Worm (Caenorhabditis elegans) whole organism, L1 larva: ENCODE data around the gene cox-5A.

Experiments
- blmp-1 ChIP-seq: fragments of 150-350 bp; optimal IDR thresholded peaks from 2 replicates; lab custom pipeline; 2014; ENCODE audit warnings: missing biosample characterization, missing genetic modification characterization
- hpl-2 ChIP-seq: fragments of 150-350 bp; optimal IDR thresholded peaks from 2 replicates; lab custom pipeline; 2014; ENCODE audit warnings: missing biosample characterization, missing genetic modification reagents, missing genetic modification characterization
- mep-1 ChIP-seq: fragments of 150-350 bp; optimal IDR thresholded peaks from 2 replicates; lab custom pipeline; 2014; ENCODE audit warnings: missing biosample characterization, missing genetic modification characterization
- nhr-11 ChIP-seq: fragments of 150-350 bp; optimal IDR thresholded peaks from 2 replicates; lab custom pipeline; 2014; ENCODE audit warnings: missing biosample characterization, missing genetic modification characterization

ce11 chrIII:12891580-12891979 is 13.7 kb upstream of the cox-5A start, which contains the start of the genes Y37D8A.29 and unc-71:
- TF ChIP-seq mep-1 (tag; lab: Kevin White, UChicago) (no peak), hpl-2 (no peak), blmp-1 (no peak), nhr-11 (tag; lab: Kevin White, UChicago) (no peak)
